Worm (Caenorhabditis elegans) whole organism, L1 larva: ENCODE measurements around the gene Y49F6A.12.

Experiments
- ceh-88 ChIP-seq: fragments of 200-800 bp; sonication (Bioruptor generic); IDR thresholded peaks from 2 replicates; pipeline ENCODE4 v1.3.6; 2022; ENCODE audit warnings: missing genetic modification characterization, missing compliant biosample characterization
- efl-1 ChIP-seq, 4 experiments: fragments of 150-350 bp; optimal IDR thresholded peaks in 3 of 4; peaks in 1 of 4; 1 replicate in 1 of 4; 2 replicates in 3 of 4; lab custom pipeline; 2014; ENCODE audit warnings: missing biosample characterization in 2 of 4, missing genetic modification characterization in 2 of 4, missing genetic modification reagents in 2 of 4
- ets-5 ChIP-seq: fragments of 200-800 bp; sonication (Bioruptor generic); IDR thresholded peaks from 2 replicates; pipeline ENCODE4 v1.3.6; 2022; ENCODE audit warnings: missing genetic modification characterization, missing compliant biosample characterization
- fkh-8 ChIP-seq: sonication (generic microtip); optimal IDR thresholded peaks from 2 replicates; lab custom pipeline; 2016; ENCODE audit warnings: mild to moderate bottlenecking, missing genetic modification characterization, missing compliant biosample characterization
- lin-15B ChIP-seq: fragments of 150-350 bp; sonication (generic microtip); optimal IDR thresholded peaks from 3 replicates; lab custom pipeline; 2014; ENCODE audit warnings: missing biosample characterization, missing genetic modification characterization
- lin-35 ChIP-seq, 2 experiments: fragments of 150-350 bp; optimal IDR thresholded peaks; 2 replicates each; lab custom pipeline; 2014; ENCODE audit warnings: missing biosample characterization in 2 of 2, missing genetic modification characterization in 2 of 2, missing genetic modification reagents in 2 of 2
- lin-39 ChIP-seq: fragments of 150-350 bp; optimal IDR thresholded peaks from 2 replicates; lab custom pipeline; 2014; ENCODE audit warnings: missing biosample characterization, missing genetic modification reagents, missing genetic modification characterization
- lir-3 ChIP-seq: sonication (generic microtip); optimal IDR thresholded peaks from 2 replicates; lab custom pipeline; 2016; ENCODE audit warnings: mild to moderate bottlenecking, missing genetic modification characterization, moderate library complexity, missing compliant biosample characterization; ENCODE audit not compliant: poor library complexity
- mdl-1 ChIP-seq, 2 experiments: fragments of 150-350 bp; optimal IDR thresholded peaks; 2 replicates each; lab custom pipeline; 2014 to 2017; ENCODE audit warnings: missing biosample characterization in 2 of 2, missing genetic modification characterization in 2 of 2, inconsistent platforms in 1 of 2
- nhr-20 ChIP-seq: sonication (generic microtip); optimal IDR thresholded peaks from 2 replicates; lab custom pipeline; 2016; ENCODE audit warnings: mild to moderate bottlenecking, missing genetic modification characterization, missing compliant biosample characterization
- unc-130 ChIP-seq: fragments of 150-350 bp; optimal IDR thresholded peaks from 2 replicates; lab custom pipeline; 2017; ENCODE audit warnings: missing biosample characterization, missing genetic modification characterization, inconsistent platforms
- unc-86 ChIP-seq: sonication (generic microtip); optimal IDR thresholded peaks from 2 replicates; lab custom pipeline; 2016; ENCODE audit warnings: missing genetic modification characterization, missing compliant biosample characterization
- vab-15 ChIP-seq: sonication (generic microtip); optimal IDR thresholded peaks from 2 replicates; lab custom pipeline; 2017; ENCODE audit warnings: missing genotype, mild to moderate bottlenecking, missing genetic modification characterization, missing compliant biosample characterization
- zip-4 ChIP-seq: fragments of 200-800 bp; sonication (Bioruptor generic); optimal IDR thresholded peaks from 2 replicates; lab custom pipeline; 2018; ENCODE audit warnings: mild to moderate bottlenecking, missing genetic modification characterization, moderate library complexity, missing compliant biosample characterization

The Y49F6A.12 gene

ce11 chrII:3634765-3635164, 39.3 kb downstream of the Y49F6A.12 start:
- no peak for TF ChIP-seq unc-130 (tag; lab: Kevin White, UChicago)

ce11 chrII:3639238-3639637, 43.8 kb downstream of the Y49F6A.12 start, which contains the start of gene fbxb-31:
fbxb-31 (minus strand) TSS chrII:3639338.
- no peak for TF ChIP-seq unc-86 (tag; lab: Kevin White, UChicago)
- no peak for TF ChIP-seq lir-3
- TF ChIP-seq lin-39: no peak
- TF ChIP-seq lin-15B (tag; lab: Kevin White, UChicago): no peak
- no peak for TF ChIP-seq nhr-20 (tag; lab: Kevin White, UChicago)
- TF ChIP-seq vab-15 (tag; lab: Kevin White, UChicago): no peak
- no peak for TF ChIP-seq mdl-1 (tag; optimal IDR thresholded peaks at IDR 0.05; lab: Kevin White, UChicago)
- no peak for TF ChIP-seq fkh-8 (tag; lab: Kevin White, UChicago)

ce11 chrII:3640197-3640596, 44.8 kb downstream of the Y49F6A.12 start, which contains the start of gene M151.10:
M151.10 (minus strand) TSS chrII:3640297.
- TF ChIP-seq ets-5 (GFP tag; lab: Robert Waterston, UW): no peak

- TF ChIP-seq zip-4 (GFP tag; lab: Kevin White, UChicago) (no peak), lin-35 (GFP tag; optimal IDR thresholded peaks at IDR 0.05; lab: Kevin White, UChicago) (no peak), efl-1 (optimal IDR thresholded peaks at IDR 0.05; lab: Kevin White, UChicago) (no peak), efl-1 (GFP tag; optimal IDR thresholded peaks at IDR 0.05 in 1 of 2; lab: Kevin White, UChicago) (peak in 1 of 2 experiments; percentile 47), ceh-88 (GFP tag; lab: Robert Waterston, UW) (no peak), vab-15 (tag; lab: Kevin White, UChicago) (no peak)
- TF ChIP-seq, all 84 proteins: peak for 1
These were observed 45.8 kb downstream of the Y49F6A.12 start, which contains the start of gene M151.1 for ce11 chrII:3641197-3641596. M151.1 (plus strand) TSS chrII:3641497.
